Fruit fly (Drosophila melanogaster) whole organism, prepupa: ENCODE data around the gene CG13694.

Experiments
- CG10631 ChIP-seq: fragments of 200-800 bp; sonication (Bioruptor generic); optimal IDR thresholded peaks from 2 replicates; lab custom pipeline; 2016; ENCODE audit warnings: missing biosample characterization, missing genetic modification characterization
- CG11762 ChIP-seq: fragments of 200-800 bp; sonication (Bioruptor generic); optimal IDR thresholded peaks from 3 replicates; lab custom pipeline; 2016; ENCODE audit warnings: missing biosample characterization, missing genetic modification characterization; ENCODE audit not compliant: insufficient read depth
- CG11902 ChIP-seq: fragments of 200-800 bp; sonication (Bioruptor generic); optimal IDR thresholded peaks from 3 replicates; lab custom pipeline; 2016; ENCODE audit warnings: missing biosample characterization, missing genetic modification characterization
- CG16779 ChIP-seq: fragments of 200-800 bp; sonication (Bioruptor generic); optimal IDR thresholded peaks from 3 replicates; lab custom pipeline; 2017; ENCODE audit warnings: missing biosample characterization, mild to moderate bottlenecking, missing genetic modification characterization
- CG31627 ChIP-seq: fragments of 200-800 bp; sonication (Bioruptor generic); optimal IDR thresholded peaks from 3 replicates; lab custom pipeline; 2016; ENCODE audit warnings: missing biosample characterization, missing genetic modification characterization
- CG34406 ChIP-seq: fragments of 200-800 bp; sonication (Bioruptor generic); optimal IDR thresholded peaks from 3 replicates; lab custom pipeline; 2016; ENCODE audit warnings: missing biosample characterization, missing genetic modification characterization
- CG4318 ChIP-seq: fragments of 200-800 bp; sonication (Bioruptor generic); optimal IDR thresholded peaks from 3 replicates; lab custom pipeline; 2017; ENCODE audit warnings: missing biosample characterization, mild to moderate bottlenecking, missing genetic modification characterization
- CG6163 ChIP-seq: fragments of 200-800 bp; sonication (Bioruptor generic); IDR thresholded peaks from 3 replicates; pipeline ENCODE4 v1.3.6; 2022; ENCODE audit warnings: missing biosample characterization, missing genetic modification characterization
- CG6792 ChIP-seq: fragments of 200-800 bp; sonication (Bioruptor generic); optimal IDR thresholded peaks from 3 replicates; lab custom pipeline; 2016; ENCODE audit warnings: missing biosample characterization, missing genetic modification characterization
- CG6808 ChIP-seq: fragments of 200-800 bp; sonication (Bioruptor generic); optimal IDR thresholded peaks from 3 replicates; lab custom pipeline; 2017; ENCODE audit warnings: missing biosample characterization, missing genetic modification characterization, mild to moderate bottlenecking, moderate library complexity, missing genetic modification reagents
- CG7368 ChIP-seq: fragments of 200-800 bp; sonication (Bioruptor generic); optimal IDR thresholded peaks from 3 replicates; lab custom pipeline; 2016; ENCODE audit warnings: missing biosample characterization, missing genetic modification characterization
- CG8119 ChIP-seq: fragments of 200-800 bp; sonication (Bioruptor generic); IDR thresholded peaks from 3 replicates; pipeline ENCODE4 v1.3.6; 2022; ENCODE audit warnings: missing biosample characterization, missing genetic modification characterization
- CG8319 ChIP-seq: fragments of 200-800 bp; sonication (Bioruptor generic); optimal IDR thresholded peaks from 3 replicates; lab custom pipeline; 2016; ENCODE audit warnings: missing biosample characterization, missing genetic modification characterization
- Eip78C ChIP-seq: fragments of 200-800 bp; sonication (Bioruptor generic); peaks from one replicate; lab custom pipeline; 2016; ENCODE audit warnings: missing biosample characterization, missing genetic modification characterization
- Eip93F ChIP-seq: fragments of 200-800 bp; sonication (Bioruptor generic); optimal IDR thresholded peaks from 2 replicates; lab custom pipeline; 2016; ENCODE audit warnings: missing biosample characterization, mild to moderate bottlenecking, missing genetic modification characterization
- Gug ChIP-seq: fragments of 200-800 bp; sonication (Bioruptor generic); IDR thresholded peaks from 2 replicates; pipeline ENCODE4 v1.3.6; 2022; ENCODE audit warnings: missing biosample characterization, missing genetic modification characterization
- Hr39 ChIP-seq: fragments of 200-800 bp; sonication (Bioruptor generic); optimal IDR thresholded peaks from 2 replicates; lab custom pipeline; 2016; ENCODE audit warnings: missing biosample characterization, missing genetic modification characterization
- Lpt ChIP-seq: fragments of 200-800 bp; sonication (Bioruptor generic); optimal IDR thresholded peaks from 3 replicates; lab custom pipeline; 2016; ENCODE audit warnings: missing biosample characterization, missing genetic modification characterization
- Met ChIP-seq: fragments of 200-800 bp; sonication (Bioruptor generic); optimal IDR thresholded peaks from 3 replicates; lab custom pipeline; 2016; ENCODE audit warnings: missing biosample characterization, missing genetic modification characterization
- OdsH ChIP-seq: fragments of 200-800 bp; sonication (Bioruptor generic); optimal IDR thresholded peaks from 3 replicates; lab custom pipeline; 2016; ENCODE audit warnings: missing biosample characterization, missing genetic modification characterization
- Sox102F ChIP-seq: fragments of 200-800 bp; sonication (Bioruptor generic); optimal IDR thresholded peaks from 2 replicates; lab custom pipeline; 2016; ENCODE audit warnings: missing biosample characterization, mild to moderate bottlenecking, missing genetic modification characterization
- acj6 ChIP-seq: fragments of 200-800 bp; sonication (Bioruptor generic); optimal IDR thresholded peaks from 3 replicates; lab custom pipeline; 2016; ENCODE audit warnings: missing biosample characterization, missing genetic modification characterization
- cyc ChIP-seq: fragments of 200-800 bp; sonication (Bioruptor generic); optimal IDR thresholded peaks from 3 replicates; lab custom pipeline; 2016; ENCODE audit warnings: missing biosample characterization, missing genetic modification characterization
- fd85E ChIP-seq: fragments of 200-800 bp; sonication (Bioruptor generic); optimal IDR thresholded peaks from 3 replicates; lab custom pipeline; 2016; ENCODE audit warnings: missing biosample characterization, missing genetic modification characterization
- fkh ChIP-seq: fragments of 200-800 bp; sonication (Bioruptor generic); optimal IDR thresholded peaks from 3 replicates; lab custom pipeline; 2017; ENCODE audit warnings: missing biosample characterization, mild to moderate bottlenecking, missing genetic modification characterization, moderate library complexity
- lz ChIP-seq: fragments of 200-800 bp; sonication (Bioruptor generic); optimal IDR thresholded peaks from 3 replicates; lab custom pipeline; 2016; ENCODE audit warnings: missing biosample characterization, missing genetic modification characterization
- net ChIP-seq: fragments of 200-800 bp; sonication (Bioruptor generic); optimal IDR thresholded peaks from 3 replicates; lab custom pipeline; 2016; ENCODE audit warnings: missing biosample characterization, missing genetic modification characterization
- ss ChIP-seq, 2 experiments: fragments of 200-800 bp; sonication (Bioruptor generic); optimal IDR thresholded peaks; 2 replicates in 1 of 2; 3 replicates in 1 of 2; lab custom pipeline; 2017 to 2018; ENCODE audit warnings: mild to moderate bottlenecking in 2 of 2, missing biosample characterization in 2 of 2, missing genetic modification characterization in 2 of 2, moderate library complexity in 1 of 2
- svp ChIP-seq: fragments of 200-800 bp; sonication (Bioruptor generic); peaks from one replicate; lab custom pipeline; 2016; ENCODE audit warnings: missing biosample characterization, missing genetic modification characterization
- vri ChIP-seq: fragments of 200-800 bp; sonication (Bioruptor generic); optimal IDR thresholded peaks from 3 replicates; lab custom pipeline; 2016; ENCODE audit warnings: missing biosample characterization, mild to moderate bottlenecking, missing genetic modification characterization

CG13694 gene

DNA sequence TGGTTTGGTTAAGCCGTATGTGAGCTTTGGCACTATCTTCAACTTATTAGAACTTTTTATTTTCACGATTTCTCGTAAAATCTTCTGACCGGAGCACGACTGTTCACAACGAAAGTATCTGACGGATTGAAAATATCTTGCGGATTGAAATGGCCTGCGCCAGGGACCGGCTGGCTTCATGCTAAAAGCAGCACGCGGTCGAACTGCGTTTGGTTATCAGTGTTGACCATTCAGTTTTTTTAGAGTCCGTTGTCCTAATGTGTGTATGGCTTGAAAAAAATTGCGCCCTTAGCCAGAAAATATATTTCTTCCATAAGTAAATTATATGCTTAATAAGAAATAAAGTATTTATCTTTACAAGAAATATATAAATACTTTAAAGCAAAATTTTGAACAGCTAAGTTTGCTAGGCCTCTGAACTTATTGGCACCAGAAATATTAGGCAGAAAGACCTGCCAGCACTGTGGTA is 29.0 kb downstream of the CG13694 start, which contains the start of gene net (continued):
- TF ChIP-seq vri (GFP tag; lab: Kevin White, UChicago), result peak; percentile 41
- peak; percentile 86 for TF ChIP-seq net (GFP tag; lab: Kevin White, UChicago)
- peak; percentile 56 for TF ChIP-seq Met
- TF ChIP-seq Hr39 (GFP tag; lab: Kevin White, UChicago), result no peak
- TF ChIP-seq CG11762 (GFP tag; lab: Kevin White, UChicago), result peak; percentile 11
- TF ChIP-seq Eip93F, result peak; percentile 53
- TF ChIP-seq Lpt, result peak; percentile 22
- no peak for TF ChIP-seq CG8319 (GFP tag; lab: Kevin White, UChicago)
- TF ChIP-seq CG31627 (GFP tag; lab: Kevin White, UChicago), result no peak
- peak; percentile 71 for TF ChIP-seq CG6808 (GFP tag; lab: Kevin White, UChicago)
- TF ChIP-seq acj6 (GFP tag; lab: Kevin White, UChicago), result peak; percentile 44
- TF ChIP-seq CG4318 (GFP tag; lab: Kevin White, UChicago), result peak; percentile 34
- TF ChIP-seq fkh (GFP tag; lab: Kevin White, UChicago), result peak; percentile 34
- TF ChIP-seq CG6163 (GFP tag; lab: Robert Waterston, UW), result no peak
- TF ChIP-seq CG16779 (tag; lab: Kevin White, UChicago), result peak; percentile 64

DNA sequence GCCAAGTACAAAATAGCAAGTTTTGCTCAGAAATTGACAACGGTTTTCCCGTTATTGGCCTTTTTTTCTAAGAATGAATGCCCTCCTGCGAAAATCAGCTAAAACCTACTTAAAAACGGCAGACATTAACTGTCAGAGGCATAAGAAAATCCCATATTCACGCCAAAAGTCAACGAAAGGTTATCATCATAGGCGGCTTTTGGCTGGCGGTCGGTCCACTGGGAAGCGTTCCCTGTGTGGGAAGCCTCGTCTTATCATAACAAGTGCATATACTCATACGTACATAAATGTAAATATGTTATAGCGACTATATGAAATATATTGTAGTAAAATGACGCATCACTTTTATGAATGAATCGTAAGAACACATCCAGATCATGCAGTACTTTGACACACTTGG is 30.6 kb downstream of the CG13694 start:
- TF ChIP-seq CG16779 (tag; lab: Kevin White, UChicago), result no peak
- TF ChIP-seq cyc (GFP tag; lab: Kevin White, UChicago), result no peak
- no peak for TF ChIP-seq CG8119 (GFP tag; lab: Robert Waterston, UW)
- TF ChIP-seq svp (GFP tag; lab: Kevin White, UChicago), result peak; percentile 98
- no peak for TF ChIP-seq lz (GFP tag; lab: Kevin White, UChicago)
- TF ChIP-seq CG7368 (GFP tag; lab: Kevin White, UChicago), result no peak
- no peak for TF ChIP-seq CG10631 (GFP tag; lab: Kevin White, UChicago)
- TF ChIP-seq CG11762 (GFP tag; lab: Kevin White, UChicago), result no peak
- TF ChIP-seq OdsH (GFP tag; lab: Kevin White, UChicago), result no peak
- TF ChIP-seq CG34406 (GFP tag; lab: Kevin White, UChicago), result no peak
- TF ChIP-seq net (GFP tag; lab: Kevin White, UChicago), result no peak
- peak; percentile 20 for TF ChIP-seq Eip78C
- no peak for TF ChIP-seq CG31627 (GFP tag; lab: Kevin White, UChicago)
- no peak for TF ChIP-seq Sox102F (GFP tag; lab: Kevin White, UChicago)
- no peak for TF ChIP-seq vri (GFP tag; lab: Kevin White, UChicago)
- TF ChIP-seq CG6792 (GFP tag; lab: Kevin White, UChicago), result no peak
- no peak for TF ChIP-seq Met
- TF ChIP-seq ss (GFP tag; optimal IDR thresholded peaks at IDR 0.05; lab: Kevin White, UChicago), result no peak
- TF ChIP-seq, all 60 proteins: peak for 2

DNA sequence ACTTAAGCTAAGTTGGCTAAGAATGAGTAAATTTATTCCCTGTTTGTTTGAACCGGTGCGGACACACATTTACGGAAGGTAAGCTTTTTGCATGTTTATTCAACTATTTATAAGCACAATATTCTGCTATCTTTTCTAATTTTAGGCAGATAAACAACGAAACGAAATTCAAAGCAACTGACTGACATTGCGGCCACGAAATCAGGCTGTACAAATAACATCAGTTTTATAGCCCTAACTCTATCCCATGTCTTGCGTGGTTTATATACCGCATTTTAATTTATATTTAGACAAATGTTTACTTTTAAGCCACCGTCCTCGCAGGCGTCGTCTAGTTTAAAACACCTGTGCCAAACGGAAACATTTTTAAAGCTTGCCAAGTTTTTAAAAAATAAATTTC is 31.2 kb downstream of the CG13694 start:
- TF ChIP-seq CG11902 (no peak), fkh (GFP tag; lab: Kevin White, UChicago) (peak; percentile 82)

DNA sequence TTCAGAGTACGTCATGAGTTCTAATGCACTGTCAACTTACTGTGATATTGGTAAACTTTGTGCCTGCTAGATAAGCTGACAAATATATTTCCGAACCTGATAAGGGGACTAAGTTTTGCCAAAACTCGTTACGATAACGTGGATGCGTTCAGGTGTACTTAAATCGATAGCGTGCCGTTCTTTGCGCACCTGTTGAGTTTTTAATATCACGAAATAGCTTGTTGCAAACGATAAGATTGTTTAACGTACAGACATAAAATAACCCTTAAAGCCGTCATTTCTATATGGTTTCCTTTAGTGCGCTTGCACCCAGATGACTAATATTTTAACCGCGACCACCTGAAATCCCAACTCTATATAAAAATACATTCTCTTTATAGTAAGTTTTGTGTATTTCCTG is 34.2 kb downstream of the CG13694 start:
- TF ChIP-seq fd85E (no peak), CG11902 (no peak), OdsH (GFP tag; lab: Kevin White, UChicago) (no peak), vri (GFP tag; lab: Kevin White, UChicago) (peak; percentile 41)
- TF ChIP-seq, all 60 proteins: peak for 1

DNA sequence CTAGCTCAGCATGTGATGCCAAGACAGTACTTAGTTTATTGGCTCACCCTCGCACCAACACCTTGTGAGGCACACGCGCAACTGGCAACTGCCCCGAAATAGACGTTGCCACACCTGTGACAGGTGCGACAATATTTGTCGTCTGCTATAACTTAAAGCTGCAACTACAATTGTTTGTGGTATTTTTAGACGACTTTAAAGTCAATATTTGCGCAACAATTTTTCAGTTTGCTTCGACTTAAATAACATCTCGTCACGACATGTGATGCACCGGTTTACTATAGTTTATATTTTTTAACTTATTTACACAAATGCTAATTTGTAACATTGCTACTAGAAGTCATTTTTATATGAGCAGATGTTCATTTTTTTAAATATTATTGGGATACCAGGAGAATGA is 35.1 kb downstream of the CG13694 start:
- TF ChIP-seq vri (GFP tag; lab: Kevin White, UChicago) (peak; percentile 68), acj6 (GFP tag; lab: Kevin White, UChicago) (no peak), fkh (GFP tag; lab: Kevin White, UChicago) (peak; percentile 91), Eip78C (peak; percentile 0)

DNA sequence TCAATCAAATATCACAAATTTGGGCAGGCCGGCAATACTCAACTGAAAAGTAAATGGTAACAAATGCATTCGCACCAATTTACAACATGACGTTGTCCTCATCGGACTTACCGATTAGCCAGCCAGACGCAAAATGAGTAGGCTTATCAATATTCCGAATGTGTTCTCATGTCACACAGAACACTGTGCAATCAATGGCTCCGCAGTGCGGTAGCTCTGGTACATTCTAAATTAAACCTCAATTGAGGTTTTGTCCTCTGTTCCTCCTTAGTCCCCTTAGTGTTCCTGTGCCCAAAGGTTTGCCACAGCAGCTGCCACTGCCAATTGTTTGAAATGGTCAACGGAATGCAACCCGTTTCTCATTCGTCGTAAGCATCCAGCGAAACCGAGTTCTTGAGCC is 37.5 kb downstream of the CG13694 start:
- TF ChIP-seq Eip78C (peak; percentile 69), Gug (GFP tag; lab: Robert Waterston, UW) (no peak)
